Worm (Caenorhabditis elegans) whole organism, L1 larva: Measurements from ENCODE around the gene nspe-5.
A peak's percentile ranks its signal among the peaks of the same experiment; 100 is the strongest.

ENCODE experiments used
- C34B4.2 ChIP-seq: sonication (generic microtip); optimal IDR thresholded peaks from 2 replicates; lab custom pipeline; 2017; ENCODE audit warnings: mild to moderate bottlenecking, missing genetic modification characterization, missing compliant biosample characterization
- F16B12.6 ChIP-seq: fragments of 150-350 bp; optimal IDR thresholded peaks from 2 replicates; lab custom pipeline; 2014; ENCODE audit warnings: missing biosample characterization, missing genetic modification characterization
- Y116A8C.19 ChIP-seq: sonication (generic microtip); optimal IDR thresholded peaks from 2 replicates; lab custom pipeline; 2016; ENCODE audit warnings: missing compliant biosample characterization, missing genetic modification characterization, borderline replicate concordance
- aha-1 ChIP-seq: fragments of 150-350 bp; optimal IDR thresholded peaks from 2 replicates; lab custom pipeline; 2014; ENCODE audit warnings: missing biosample characterization, missing genetic modification characterization
- alr-1 ChIP-seq: fragments of 200-800 bp; sonication (Bioruptor generic); optimal IDR thresholded peaks from 2 replicates; lab custom pipeline; 2018; ENCODE audit warnings: borderline replicate concordance, mild to moderate bottlenecking, missing genetic modification characterization, missing compliant biosample characterization
- ama-1 ChIP-seq: fragments of 150-350 bp; optimal IDR thresholded peaks from 2 replicates; lab custom pipeline; 2014
- ceh-8 ChIP-seq: fragments of 200-800 bp; sonication (Bioruptor generic); optimal IDR thresholded peaks from 2 replicates; lab custom pipeline; 2018; ENCODE audit warnings: mild to moderate bottlenecking, missing genetic modification characterization, moderate library complexity, missing compliant biosample characterization
- ceh-82 ChIP-seq, 3 experiments: fragments of 150-350 bp in 1 of 3; sonication (generic microtip) in 2 of 3; optimal IDR thresholded peaks; 2 replicates each; lab custom pipeline; 2014 to 2017; ENCODE audit warnings: missing biosample characterization in 3 of 3, missing genetic modification characterization in 3 of 3
- dpl-1 ChIP-seq, 3 experiments: fragments of 150-350 bp in 2 of 3; sonication (generic microtip) in 1 of 3; optimal IDR thresholded peaks; 2 replicates each; lab custom pipeline; 2014 to 2017; ENCODE audit warnings: missing biosample characterization in 3 of 3, missing genetic modification characterization in 3 of 3, missing genetic modification reagents in 3 of 3
- dsc-1 ChIP-seq: sonication (generic microtip); optimal IDR thresholded peaks from 2 replicates; lab custom pipeline; 2016; ENCODE audit warnings: mild to moderate bottlenecking, missing genetic modification characterization, missing compliant biosample characterization
- efl-3 ChIP-seq: fragments of 200-800 bp; sonication (Bioruptor generic); optimal IDR thresholded peaks from 2 replicates; lab custom pipeline; 2018; ENCODE audit warnings: mild to moderate bottlenecking, missing genetic modification characterization, missing compliant biosample characterization
- egl-13 ChIP-seq: sonication (generic microtip); optimal IDR thresholded peaks from 2 replicates; lab custom pipeline; 2016; ENCODE audit warnings: missing genotype, missing genetic modification reagents, missing genetic modification characterization, missing compliant biosample characterization
- egl-27 ChIP-seq, 2 experiments: fragments of 150-350 bp in 1 of 2; sonication (generic microtip); optimal IDR thresholded peaks; 3 replicates each; lab custom pipeline; 2017 to 2018; ENCODE audit warnings: missing biosample characterization in 2 of 2, missing genetic modification characterization in 2 of 2, missing genetic modification reagents in 2 of 2
- elt-2 ChIP-seq: sonication (generic microtip); optimal IDR thresholded peaks from 2 replicates; lab custom pipeline; 2016; ENCODE audit warnings: missing genetic modification characterization, mild to moderate bottlenecking, inconsistent platforms, missing compliant biosample characterization, missing genetic modification reagents
- fkh-4 ChIP-seq: sonication (generic microtip); optimal IDR thresholded peaks from 2 replicates; lab custom pipeline; 2016; ENCODE audit warnings: missing compliant biosample characterization, missing genetic modification characterization, borderline replicate concordance
- fkh-8 ChIP-seq: sonication (generic microtip); optimal IDR thresholded peaks from 2 replicates; lab custom pipeline; 2016; ENCODE audit warnings: mild to moderate bottlenecking, missing genetic modification characterization, missing compliant biosample characterization
- hlh-17 ChIP-seq: fragments of 200-800 bp; sonication (Bioruptor generic); optimal IDR thresholded peaks from 2 replicates; lab custom pipeline; 2018; ENCODE audit warnings: missing genetic modification characterization, mild to moderate bottlenecking, missing compliant biosample characterization, moderate library complexity, borderline replicate concordance
- hlh-4 ChIP-seq: sonication (generic microtip); optimal IDR thresholded peaks from 2 replicates; lab custom pipeline; 2016; ENCODE audit warnings: mild to moderate bottlenecking, missing genetic modification characterization, missing compliant biosample characterization
- hpl-2 ChIP-seq: fragments of 150-350 bp; optimal IDR thresholded peaks from 2 replicates; lab custom pipeline; 2014; ENCODE audit warnings: missing biosample characterization, missing genetic modification reagents, missing genetic modification characterization
- irx-1 ChIP-seq: sonication (generic microtip); optimal IDR thresholded peaks from 2 replicates; lab custom pipeline; 2016; ENCODE audit warnings: missing genetic modification characterization, missing compliant biosample characterization
- lin-15B ChIP-seq: fragments of 150-350 bp; sonication (generic microtip); optimal IDR thresholded peaks from 3 replicates; lab custom pipeline; 2014; ENCODE audit warnings: missing biosample characterization, missing genetic modification characterization
- lin-35 ChIP-seq, 2 experiments: fragments of 150-350 bp; optimal IDR thresholded peaks; 2 replicates each; lab custom pipeline; 2014; ENCODE audit warnings: missing biosample characterization in 2 of 2, missing genetic modification characterization in 2 of 2, missing genetic modification reagents in 2 of 2
- lir-3 ChIP-seq: sonication (generic microtip); optimal IDR thresholded peaks from 2 replicates; lab custom pipeline; 2016; ENCODE audit warnings: mild to moderate bottlenecking, missing genetic modification characterization, moderate library complexity, missing compliant biosample characterization; ENCODE audit not compliant: poor library complexity
- mef-2 ChIP-seq: fragments of 150-350 bp; optimal IDR thresholded peaks from 2 replicates; lab custom pipeline; 2014; ENCODE audit warnings: missing biosample characterization, missing genetic modification characterization
- mep-1 ChIP-seq: fragments of 150-350 bp; optimal IDR thresholded peaks from 2 replicates; lab custom pipeline; 2014; ENCODE audit warnings: missing biosample characterization, missing genetic modification characterization
- nhr-11 ChIP-seq: fragments of 150-350 bp; optimal IDR thresholded peaks from 2 replicates; lab custom pipeline; 2014; ENCODE audit warnings: missing biosample characterization, missing genetic modification characterization
- nhr-12 ChIP-seq: sonication (generic microtip); optimal IDR thresholded peaks from 2 replicates; lab custom pipeline; 2017; ENCODE audit warnings: missing biosample characterization, missing genetic modification characterization
- nhr-237 ChIP-seq: fragments of 150-350 bp; optimal IDR thresholded peaks from 2 replicates; lab custom pipeline; 2014; ENCODE audit warnings: missing biosample characterization, missing genetic modification characterization
- nhr-71 ChIP-seq: sonication (generic microtip); optimal IDR thresholded peaks from 2 replicates; lab custom pipeline; 2016; ENCODE audit warnings: mild to moderate bottlenecking, missing genetic modification characterization, moderate library complexity, missing compliant biosample characterization
- nhr-85 ChIP-seq: sonication (generic microtip); peaks from one replicate; lab custom pipeline; 2016; ENCODE audit warnings: missing genetic modification characterization, inconsistent platforms, missing compliant biosample characterization
- nhr-90 ChIP-seq: sonication (generic microtip); optimal IDR thresholded peaks from 2 replicates; lab custom pipeline; 2016; ENCODE audit warnings: mild to moderate bottlenecking, missing genetic modification characterization, missing compliant biosample characterization; ENCODE audit not compliant: poor library complexity
- pag-3 ChIP-seq: sonication (generic microtip); optimal IDR thresholded peaks from 2 replicates; lab custom pipeline; 2017; ENCODE audit warnings: missing genetic modification characterization, mild to moderate bottlenecking, missing compliant biosample characterization, antibody characterized with exemption, borderline replicate concordance; ENCODE audit not compliant: insufficient read depth
- pax-3 ChIP-seq: fragments of 200-800 bp; sonication (Bioruptor generic); optimal IDR thresholded peaks from 2 replicates; lab custom pipeline; 2018; ENCODE audit warnings: mild to moderate bottlenecking, missing genetic modification characterization, moderate library complexity, missing compliant biosample characterization
- snpc-4 ChIP-seq: fragments of 150-350 bp; optimal IDR thresholded peaks from 2 replicates; lab custom pipeline; 2014; ENCODE audit warnings: missing biosample characterization, missing genetic modification characterization
- snu-23 ChIP-seq: sonication (generic microtip); optimal IDR thresholded peaks from 2 replicates; lab custom pipeline; 2016; ENCODE audit warnings: missing genetic modification characterization, missing compliant biosample characterization
- sox-4 ChIP-seq: sonication (generic microtip); optimal IDR thresholded peaks from 2 replicates; lab custom pipeline; 2016; ENCODE audit warnings: missing genetic modification characterization, missing compliant biosample characterization
- tbx-2 ChIP-seq: sonication (generic microtip); optimal IDR thresholded peaks from 2 replicates; lab custom pipeline; 2016; ENCODE audit warnings: missing genetic modification characterization, missing compliant biosample characterization
- unc-130 ChIP-seq: fragments of 150-350 bp; optimal IDR thresholded peaks from 2 replicates; lab custom pipeline; 2017; ENCODE audit warnings: missing biosample characterization, missing genetic modification characterization, inconsistent platforms
- unc-86 ChIP-seq: sonication (generic microtip); optimal IDR thresholded peaks from 2 replicates; lab custom pipeline; 2016; ENCODE audit warnings: missing genetic modification characterization, missing compliant biosample characterization
- ztf-4 ChIP-seq: fragments of 150-350 bp; optimal IDR thresholded peaks from 2 replicates; lab custom pipeline; 2014; ENCODE audit warnings: missing biosample characterization, missing genetic modification characterization

The nspe-5 gene

ce11 chrII:12615413-12615812 lies 13.3 kb upstream of the nspe-5 start (continued):
- TF ChIP-seq tbx-2 (tag; lab: Kevin White, UChicago): peak; percentile 21
- no peak for TF ChIP-seq nhr-71 (tag; lab: Kevin White, UChicago)
- peak in 1 of 2 experiments; percentile 36 for TF ChIP-seq lin-35 (GFP tag; optimal IDR thresholded peaks at IDR 0.05; lab: Kevin White, UChicago)
- no peak for TF ChIP-seq ztf-4 (tag; lab: Kevin White, UChicago)
- TF ChIP-seq nhr-90 (tag; lab: Kevin White, UChicago): peak; percentile 31

- no peak for TF ChIP-seq ceh-82 (tag; optimal IDR thresholded peaks at IDR 0.05; lab: Kevin White, UChicago)
- peak; percentile 47 for TF ChIP-seq nhr-85 (tag; lab: Kevin White, UChicago)
- no peak for TF ChIP-seq elt-2 (tag; lab: Kevin White, UChicago)
- TF ChIP-seq mep-1 (tag; lab: Kevin White, UChicago): no peak
- no peak for TF ChIP-seq hlh-17 (GFP tag; lab: Kevin White, UChicago)
- no peak for TF ChIP-seq snpc-4 (tag; lab: Kevin White, UChicago)
- no peak for TF ChIP-seq nhr-11 (tag; lab: Kevin White, UChicago)
- no peak for TF ChIP-seq alr-1
These were observed 12.6 kb upstream of the nspe-5 start, which contains the start of gene nspe-6 for ce11 chrII:12616081-12616480. Gene nspe-6 (minus strand): TSS chrII:12616181.

- TF ChIP-seq nhr-85 (tag; lab: Kevin White, UChicago): no peak
- TF ChIP-seq nhr-237 (tag; lab: Kevin White, UChicago): no peak
- TF ChIP-seq irx-1: no peak
- TF ChIP-seq lin-15B: no peak
- TF ChIP-seq sox-4 (tag; lab: Kevin White, UChicago): no peak
- TF ChIP-seq pag-3: no peak
These were observed 11.1 kb upstream of the nspe-5 start, which contains the start of gene nspe-3 for ce11 chrII:12617586-12617985. Gene nspe-3 (plus strand): TSS chrII:12617886.

ce11 chrII:12619288-12619687 lies 9.4 kb upstream of the nspe-5 start, which contains the start of gene nspe-2:
Gene nspe-2 (minus strand): TSS chrII:12619388.
- TF ChIP-seq egl-13 (tag; lab: Kevin White, UChicago) (no peak), dsc-1 (tag; lab: Kevin White, UChicago) (no peak), lir-3 (tag; lab: Kevin White, UChicago) (no peak), nhr-237 (tag; lab: Kevin White, UChicago) (no peak), snpc-4 (tag; lab: Kevin White, UChicago) (no peak), pax-3 (tag; lab: Kevin White, UChicago) (no peak), lin-35 (GFP tag; optimal IDR thresholded peaks at IDR 0.05; lab: Kevin White, UChicago) (no peak), dpl-1 (GFP tag; optimal IDR thresholded peaks at IDR 0.05; lab: Kevin White, UChicago) (no peak), fkh-4 (tag; lab: Kevin White, UChicago) (no peak), alr-1 (no peak), hpl-2 (GFP tag; lab: Kevin White, UChicago) (no peak)

ce11 chrII:12620764-12621163 lies 7.9 kb upstream of the nspe-5 start, which contains the start of gene nspe-1:
Gene nspe-1 (minus strand): TSS chrII:12620864.
- TF ChIP-seq F16B12.6 (tag; lab: Kevin White, UChicago) (no peak), nhr-12 (tag; lab: Kevin White, UChicago) (no peak)

ce11 chrII:12621908-12622566 lies 6.6 kb upstream of the nspe-5 start, which contains the start of gene nspe-8:
Gene nspe-8 (minus strand): TSS chrII:12621958.
- TF ChIP-seq nhr-237 (tag; lab: Kevin White, UChicago) (no peak), snu-23 (GFP tag; lab: Kevin White, UChicago) (peak; percentile 63), lin-15B (no peak), mep-1 (tag; lab: Kevin White, UChicago) (no peak), hlh-4 (no peak), Y116A8C.19 (tag; lab: Kevin White, UChicago) (no peak), egl-27 (tag; optimal IDR thresholded peaks at IDR 0.05; lab: Kevin White, UChicago) (no peak), ama-1 (lab: Kevin White, UChicago) (no peak), nhr-85 (tag; lab: Kevin White, UChicago) (peak; percentile 97), hlh-17 (GFP tag; lab: Kevin White, UChicago) (no peak), aha-1 (tag; lab: Kevin White, UChicago) (no peak), unc-130 (tag; lab: Kevin White, UChicago) (no peak), unc-86 (tag; lab: Kevin White, UChicago) (no peak), sox-4 (tag; lab: Kevin White, UChicago) (no peak), fkh-8 (tag; lab: Kevin White, UChicago) (no peak), C34B4.2 (tag; lab: Kevin White, UChicago) (no peak), ceh-8 (GFP tag; lab: Kevin White, UChicago) (no peak), mef-2 (tag; lab: Kevin White, UChicago) (no peak), efl-3 (GFP tag; lab: Kevin White, UChicago) (no peak), tbx-2 (tag; lab: Kevin White, UChicago) (peak; percentile 77)
